Worm (Caenorhabditis elegans) whole organism, midembryonic: ENCODE results near the gene cav-1.

ENCODE experiments used
- cog-1 ChIP-seq: sonication (generic microtip); optimal IDR thresholded peaks from 2 replicates; lab custom pipeline; 2016; ENCODE audit warnings: missing genetic modification characterization, missing compliant biosample characterization
- flt-1 ChIP-seq: fragments of 200-800 bp; sonication (Bioruptor generic); IDR thresholded peaks from 2 replicates; pipeline ENCODE4 v1.3.6; 2022; ENCODE audit warnings: missing genetic modification characterization, missing compliant biosample characterization
- klf-2 ChIP-seq: fragments of 200-800 bp; sonication (Bioruptor generic); conservative IDR thresholded peaks from 2 replicates; pipeline ENCODE4 v1.3.6; 2022; ENCODE audit warnings: missing genetic modification reagents, missing genetic modification characterization, missing compliant biosample characterization
- med-1 ChIP-seq: sonication (generic microtip); optimal IDR thresholded peaks from 2 replicates; lab custom pipeline; 2017; ENCODE audit warnings: missing genetic modification characterization, mild to moderate bottlenecking, missing compliant biosample characterization, antibody characterized with exemption, missing genetic modification reagents; ENCODE audit not compliant: insufficient read depth
- ref-1 ChIP-seq: fragments of 200-800 bp; sonication (Bioruptor generic); conservative IDR thresholded peaks from 2 replicates; pipeline ENCODE4 v1.3.6; 2022; ENCODE audit warnings: missing genetic modification reagents, missing genetic modification characterization, missing compliant biosample characterization
- ztf-29 ChIP-seq: fragments of 200-800 bp; sonication (Bioruptor generic); IDR thresholded peaks from 2 replicates; pipeline ENCODE4 v1.3.6; 2022; ENCODE audit warnings: missing genetic modification reagents, missing genetic modification characterization, missing compliant biosample characterization

DNA sequence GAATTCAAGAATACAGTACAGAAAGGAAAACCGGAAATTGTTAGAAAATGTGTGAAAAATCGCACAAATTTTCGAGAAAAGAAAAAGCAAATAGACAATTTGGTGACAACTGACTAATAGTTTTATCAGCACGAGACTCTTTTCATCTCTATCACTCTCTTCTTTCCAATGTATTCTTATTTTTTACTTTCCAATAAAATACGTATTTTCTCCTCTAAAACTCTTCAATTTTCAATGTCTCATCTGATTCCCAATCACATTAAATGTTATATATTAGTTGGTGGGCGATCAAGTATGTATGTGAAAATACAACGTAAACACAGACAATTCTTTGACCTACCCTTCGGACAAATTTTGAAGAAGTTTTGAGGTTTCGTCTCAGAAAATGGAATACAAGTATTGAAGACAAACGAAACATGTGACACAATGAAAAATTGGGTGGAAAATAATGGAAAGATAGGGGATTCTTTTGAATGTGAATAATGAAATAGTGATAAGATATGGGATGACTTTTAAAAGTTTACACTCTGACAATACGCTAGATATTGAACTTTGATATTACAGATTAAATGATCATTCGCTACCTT is 35.0 kb upstream of the cav-1 start, which contains the start of gene cka-1:
- TF ChIP-seq klf-2 (GFP tag; lab: Robert Waterston, UW) (no peak), med-1 (no peak), cog-1 (no peak), ref-1 (no peak), ztf-29 (GFP tag; lab: Robert Waterston, UW) (no peak), flt-1 (GFP tag; lab: Robert Waterston, UW) (no peak)
